Worm (Caenorhabditis elegans) whole organism, L3 larva: Measurements from ENCODE around the gene F54E7.9.

Experiments
- R02D3.7 ChIP-seq: fragments of 150-350 bp; optimal IDR thresholded peaks from 2 replicates; lab custom pipeline; 2014; ENCODE audit warnings: missing biosample characterization, missing genetic modification characterization
- aly-2 ChIP-seq: fragments of 150-350 bp; optimal IDR thresholded peaks from 2 replicates; lab custom pipeline; 2014; ENCODE audit warnings: missing biosample characterization, missing genetic modification characterization
- ama-1 ChIP-seq: fragments of 150-350 bp; optimal IDR thresholded peaks from 2 replicates; lab custom pipeline; 2018
- ceh-16 ChIP-seq: sonication (generic microtip); optimal IDR thresholded peaks from 2 replicates; lab custom pipeline; 2017; ENCODE audit warnings: missing biosample characterization, missing genetic modification characterization
- ceh-28 ChIP-seq: fragments of 150-350 bp; optimal IDR thresholded peaks from 2 replicates; lab custom pipeline; 2014; ENCODE audit warnings: missing biosample characterization, missing genetic modification reagents, missing genetic modification characterization
- ceh-82 ChIP-seq: fragments of 150-350 bp; optimal IDR thresholded peaks from 2 replicates; lab custom pipeline; 2014; ENCODE audit warnings: missing biosample characterization, missing genetic modification characterization
- daf-12 ChIP-seq: fragments of 150-350 bp; optimal IDR thresholded peaks from 2 replicates; lab custom pipeline; 2014; ENCODE audit warnings: missing biosample characterization, missing genetic modification reagents, missing genetic modification characterization
- egl-27 ChIP-seq: sonication (generic microtip); optimal IDR thresholded peaks from 4 replicates; lab custom pipeline; 2017; ENCODE audit warnings: missing biosample characterization, missing genetic modification reagents, missing genetic modification characterization
- elt-1 ChIP-seq: fragments of 150-350 bp; optimal IDR thresholded peaks from 2 replicates; lab custom pipeline; 2014; ENCODE audit warnings: missing biosample characterization, missing genetic modification characterization
- elt-2 ChIP-seq: sonication (generic microtip); optimal IDR thresholded peaks from 2 replicates; lab custom pipeline; 2016; ENCODE audit warnings: missing genetic modification reagents, mild to moderate bottlenecking, missing genetic modification characterization, missing compliant biosample characterization
- eor-1 ChIP-seq, 2 experiments: fragments of 150-350 bp; optimal IDR thresholded peaks; 2 replicates each; lab custom pipeline; 2014 to 2018; ENCODE audit warnings: missing biosample characterization in 2 of 2, missing genetic modification characterization in 2 of 2
- fkh-10 ChIP-seq: sonication (generic microtip); optimal IDR thresholded peaks from 2 replicates; lab custom pipeline; 2017; ENCODE audit warnings: missing biosample characterization, missing genetic modification reagents, missing genetic modification characterization
- fkh-2 ChIP-seq: fragments of 150-350 bp; optimal IDR thresholded peaks from 2 replicates; lab custom pipeline; 2014; ENCODE audit warnings: missing biosample characterization, missing genetic modification reagents, missing genetic modification characterization
- jun-1 ChIP-seq: fragments of 150-350 bp; optimal IDR thresholded peaks from 2 replicates; lab custom pipeline; 2014; ENCODE audit warnings: missing biosample characterization, missing genetic modification reagents, missing genetic modification characterization
- lin-15B ChIP-seq: fragments of 150-350 bp; optimal IDR thresholded peaks from 2 replicates; lab custom pipeline; 2014; ENCODE audit warnings: missing biosample characterization, missing genetic modification characterization
- lin-39 ChIP-seq: fragments of 150-350 bp; optimal IDR thresholded peaks from 2 replicates; lab custom pipeline; 2018; ENCODE audit warnings: missing biosample characterization, missing genetic modification reagents, missing genetic modification characterization
- mdl-1 ChIP-seq: fragments of 150-350 bp; optimal IDR thresholded peaks from 2 replicates; lab custom pipeline; 2014; ENCODE audit warnings: missing biosample characterization, missing genetic modification characterization
- mml-1 ChIP-seq: fragments of 150-350 bp; sonication (generic microtip); optimal IDR thresholded peaks from 3 replicates; lab custom pipeline; 2014; ENCODE audit warnings: missing biosample characterization, missing genetic modification characterization
- nfya-1 ChIP-seq: sonication (generic microtip); optimal IDR thresholded peaks from 2 replicates; lab custom pipeline; 2017; ENCODE audit warnings: missing genetic modification characterization, mild to moderate bottlenecking, missing compliant biosample characterization, antibody characterized with exemption, moderate library complexity; ENCODE audit not compliant: insufficient read depth
- nhr-11 ChIP-seq: fragments of 150-350 bp; optimal IDR thresholded peaks from 2 replicates; lab custom pipeline; 2014; ENCODE audit warnings: missing biosample characterization, missing genetic modification characterization
- nhr-12 ChIP-seq: fragments of 150-350 bp; optimal IDR thresholded peaks from 2 replicates; lab custom pipeline; 2014; ENCODE audit warnings: missing biosample characterization, missing genetic modification characterization
- nhr-23 ChIP-seq: fragments of 150-350 bp; optimal IDR thresholded peaks from 2 replicates; lab custom pipeline; 2014; ENCODE audit warnings: missing biosample characterization, missing genetic modification reagents, missing genetic modification characterization
- nhr-25 ChIP-seq: sonication (generic microtip); optimal IDR thresholded peaks from 2 replicates; lab custom pipeline; 2017; ENCODE audit warnings: missing biosample characterization, missing genetic modification characterization
- nhr-28 ChIP-seq: fragments of 150-350 bp; optimal IDR thresholded peaks from 2 replicates; lab custom pipeline; 2014; ENCODE audit warnings: missing biosample characterization, missing genetic modification characterization
- nhr-43 ChIP-seq: sonication (generic microtip); optimal IDR thresholded peaks from 2 replicates; lab custom pipeline; 2016; ENCODE audit warnings: mild to moderate bottlenecking, missing genetic modification characterization, missing compliant biosample characterization; ENCODE audit not compliant: poor library complexity, severe bottlenecking
- nhr-77 ChIP-seq: fragments of 150-350 bp; optimal IDR thresholded peaks from 2 replicates; lab custom pipeline; 2014; ENCODE audit warnings: missing biosample characterization, missing genetic modification characterization
- pha-4 ChIP-seq: fragments of 150-350 bp; optimal IDR thresholded peaks from 2 replicates; lab custom pipeline; 2014; ENCODE audit warnings: missing biosample characterization, missing genetic modification reagents, missing genetic modification characterization
- pqm-1 ChIP-seq: fragments of 150-350 bp; optimal IDR thresholded peaks from 2 replicates; lab custom pipeline; 2017; ENCODE audit warnings: missing biosample characterization, missing genetic modification characterization, inconsistent platforms
- skn-1 ChIP-seq: fragments of 150-350 bp; optimal IDR thresholded peaks from 2 replicates; lab custom pipeline; 2014; ENCODE audit warnings: missing biosample characterization, missing genetic modification characterization
- snpc-4 ChIP-seq: fragments of 150-350 bp; optimal IDR thresholded peaks from 2 replicates; lab custom pipeline; 2014; ENCODE audit warnings: missing biosample characterization, missing genetic modification characterization
- tbx-2 ChIP-seq: sonication (generic microtip); optimal IDR thresholded peaks from 2 replicates; lab custom pipeline; 2016; ENCODE audit warnings: mild to moderate bottlenecking, missing genetic modification characterization, missing compliant biosample characterization
- unc-62 ChIP-seq: fragments of 150-350 bp; sonication (generic microtip); optimal IDR thresholded peaks from 4 replicates; lab custom pipeline; 2014; ENCODE audit warnings: missing biosample characterization, missing genetic modification reagents, missing genetic modification characterization
- zag-1 ChIP-seq: fragments of 150-350 bp; optimal IDR thresholded peaks from 2 replicates; lab custom pipeline; 2014; ENCODE audit warnings: missing biosample characterization, missing genetic modification characterization
- ztf-11 ChIP-seq: fragments of 150-350 bp; optimal IDR thresholded peaks from 2 replicates; lab custom pipeline; 2014; ENCODE audit warnings: missing biosample characterization, missing genetic modification characterization
- ztf-4 ChIP-seq: fragments of 150-350 bp; optimal IDR thresholded peaks from 2 replicates; lab custom pipeline; 2014; ENCODE audit warnings: missing biosample characterization, missing genetic modification characterization

Gene F54E7.9

ce11 chrIII:5653692-5654105 lies 24.0 kb downstream of the F54E7.9 start (continued):
- TF ChIP-seq daf-12 (tag; lab: Kevin White, UChicago) (no peak), pha-4 (tag; lab: Kevin White, UChicago) (peak; percentile 25)

DNA sequence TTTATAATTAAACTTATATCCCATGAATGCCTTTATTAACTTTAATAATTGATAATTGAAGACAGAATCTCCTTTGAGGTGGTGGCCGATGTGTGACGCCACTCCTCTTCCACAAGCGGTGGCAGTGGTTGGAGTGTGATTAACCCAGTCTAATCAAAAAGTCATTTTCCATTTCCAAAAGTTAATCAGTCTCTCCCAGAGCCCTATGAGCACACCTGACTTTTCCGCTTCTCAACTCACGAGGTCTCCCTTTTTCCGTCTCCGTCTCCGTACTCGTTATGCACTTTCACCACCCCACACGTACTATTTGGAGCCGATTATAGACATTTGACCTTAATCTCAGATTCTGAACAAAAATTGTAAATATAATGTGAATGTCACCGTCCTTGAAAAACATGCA lies 35.0 kb downstream of the F54E7.9 start:
- no peak for TF ChIP-seq skn-1 (tag; lab: Kevin White, UChicago)
- no peak for TF ChIP-seq elt-1 (tag; lab: Kevin White, UChicago)
- TF ChIP-seq ceh-16 (tag; lab: Kevin White, UChicago): no peak
- TF ChIP-seq ceh-28 (tag; lab: Kevin White, UChicago): no peak
- TF ChIP-seq nhr-43 (tag; lab: Kevin White, UChicago): no peak
- TF ChIP-seq nhr-11 (tag; lab: Kevin White, UChicago): no peak
- no peak for TF ChIP-seq ztf-4
- no peak for TF ChIP-seq nhr-25
- no peak for TF ChIP-seq ztf-11 (tag; lab: Kevin White, UChicago)
- no peak for TF ChIP-seq snpc-4
- no peak for TF ChIP-seq nhr-28
- TF ChIP-seq egl-27 (tag; lab: Kevin White, UChicago): no peak
- TF ChIP-seq eor-1 (tag; optimal IDR thresholded peaks at IDR 0.05; lab: Kevin White, UChicago): no peak
- TF ChIP-seq daf-12 (tag; lab: Kevin White, UChicago): no peak
- no peak for TF ChIP-seq unc-62 (GFP tag; lab: Kevin White, UChicago)
- TF ChIP-seq fkh-10 (GFP tag; lab: Kevin White, UChicago): no peak
- TF ChIP-seq mml-1 (tag; lab: Kevin White, UChicago): no peak

ce11 chrIII:5639893-5640292 lies 37.8 kb downstream of the F54E7.9 start:
- TF ChIP-seq snpc-4: peak; percentile 20
- no peak for TF ChIP-seq R02D3.7 (tag; lab: Kevin White, UChicago)
- TF ChIP-seq ama-1 (lab: Kevin White, UChicago): no peak
- TF ChIP-seq ceh-28 (tag; lab: Kevin White, UChicago): no peak
- peak; percentile 80 for TF ChIP-seq lin-39 (tag; lab: Kevin White, UChicago)
- TF ChIP-seq fkh-10 (GFP tag; lab: Kevin White, UChicago): peak; percentile 70
- TF ChIP-seq lin-15B (tag; lab: Kevin White, UChicago): peak; percentile 36
- TF ChIP-seq nfya-1 (tag; lab: Kevin White, UChicago): peak; percentile 85
- no peak for TF ChIP-seq elt-2
- no peak for TF ChIP-seq fkh-2 (tag; lab: Kevin White, UChicago)
- no peak for TF ChIP-seq eor-1 (tag; optimal IDR thresholded peaks at IDR 0.05; lab: Kevin White, UChicago)
- TF ChIP-seq ztf-11 (tag; lab: Kevin White, UChicago): no peak
- no peak for TF ChIP-seq aly-2

- peak; percentile 12 for TF ChIP-seq elt-2
Observed at ce11 chrIII:5637297-5637876, 40.3 kb downstream of the F54E7.9 start.

- TF ChIP-seq tbx-2 (tag; lab: Kevin White, UChicago): no peak
- TF ChIP-seq jun-1: no peak
- no peak for TF ChIP-seq mdl-1 (tag; lab: Kevin White, UChicago)
- TF ChIP-seq skn-1 (tag; lab: Kevin White, UChicago): no peak
- no peak for TF ChIP-seq nhr-23 (tag; lab: Kevin White, UChicago)
- no peak for TF ChIP-seq fkh-10 (GFP tag; lab: Kevin White, UChicago)
- TF ChIP-seq pqm-1: no peak
- no peak for TF ChIP-seq mml-1 (tag; lab: Kevin White, UChicago)
- TF ChIP-seq aly-2: no peak
- TF ChIP-seq ceh-82 (tag; lab: Kevin White, UChicago): no peak
- TF ChIP-seq egl-27 (tag; lab: Kevin White, UChicago): no peak
- TF ChIP-seq ceh-28 (tag; lab: Kevin White, UChicago): no peak
- TF ChIP-seq nhr-77 (tag; lab: Kevin White, UChicago): no peak
- no peak for TF ChIP-seq nhr-12 (tag; lab: Kevin White, UChicago)
- no peak for TF ChIP-seq zag-1 (tag; lab: Kevin White, UChicago)
- no peak for TF ChIP-seq lin-39 (tag; lab: Kevin White, UChicago)
- no peak for TF ChIP-seq ztf-11 (tag; lab: Kevin White, UChicago)
Observed at ce11 chrIII:5635179-5635578, 42.5 kb downstream of the F54E7.9 start, which contains the start of gene ckk-1. ckk-1 (plus strand) TSS chrIII:5635479.
